Worm (Caenorhabditis elegans): ENCODE measurements around the gene sra-32.

sra-32 gene

ce11 chrII:4543568-4543967, 11.8 kb upstream of the sra-32 start, which contains the start of gene sra-34:
TSS of gene sra-34 (minus strand) at chrII:4543668.
- TF ChIP-seq dmd-4 (tag; optimal IDR thresholded peaks at IDR 0.05; ENCODE audit: borderline replicate concordance) (no peak), sox-4 (tag; optimal IDR thresholded peaks at IDR 0.05) (no peak), elt-2 (tag; optimal IDR thresholded peaks at IDR 0.05) (no peak), eyg-1 (tag; optimal IDR thresholded peaks at IDR 0.05) (no peak), dve-1 (tag; optimal IDR thresholded peaks at IDR 0.05) (no peak), tbx-7 (tag; optimal IDR thresholded peaks at IDR 0.05) (no peak), ceh-18 (tag; optimal IDR thresholded peaks at IDR 0.05) (no peak), syd-9 (tag; optimal IDR thresholded peaks at IDR 0.05) (no peak), nhr-232 (tag; optimal IDR thresholded peaks at IDR 0.05) (no peak)

DNA sequence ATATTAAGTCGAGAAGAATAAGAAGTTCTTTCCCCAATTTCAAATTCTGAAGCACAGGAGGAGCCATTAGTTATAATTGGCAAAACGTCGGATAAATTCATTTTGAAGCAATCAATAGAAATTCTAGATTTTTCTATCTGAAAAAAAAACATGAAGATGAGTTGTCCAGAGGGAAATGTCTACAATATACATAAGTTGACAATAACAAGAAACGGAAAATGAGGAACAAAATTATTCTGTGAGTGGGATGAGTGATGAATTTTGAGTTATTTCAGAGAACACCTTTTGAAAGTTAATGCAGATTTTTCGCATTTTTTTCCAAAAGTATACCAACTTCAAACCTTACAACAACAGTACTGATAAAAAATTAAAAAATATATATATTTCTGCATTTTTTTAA, 8.9 kb upstream of the sra-32 start, which contains the start of gene sra-36:
TSS of gene sra-36 (minus strand) at position 101 of the 400 bp plus-strand sequence.
- TF ChIP-seq sox-2 (GFP tag; IDR thresholded peaks at IDR 0.05) (no peak), lin-11 (tag; optimal IDR thresholded peaks at IDR 0.05) (no peak), K09A11.1 (tag; optimal IDR thresholded peaks at IDR 0.05; ENCODE audit: insufficient read depth) (no peak), tbx-7 (tag; optimal IDR thresholded peaks at IDR 0.05) (no peak), ceh-9 (tag; optimal IDR thresholded peaks at IDR 0.05) (no peak)

ce11 chrII:4537141-4537540, 5.4 kb upstream of the sra-32 start, which contains the start of gene sra-33:
TSS of gene sra-33 (minus strand) at chrII:4537241.
- no peak for TF ChIP-seq dve-1 (tag; optimal IDR thresholded peaks at IDR 0.05)
- TF ChIP-seq T23F11.4 (GFP tag; optimal IDR thresholded peaks at IDR 0.05), result no peak
- no peak for TF ChIP-seq hlh-6 (tag; optimal IDR thresholded peaks at IDR 0.05)
- TF ChIP-seq elt-2 (tag; optimal IDR thresholded peaks at IDR 0.05), result no peak
- no peak for TF ChIP-seq C38D4.7 (GFP tag; optimal IDR thresholded peaks at IDR 0.05)
- no peak for TF ChIP-seq lin-11 (tag; optimal IDR thresholded peaks at IDR 0.05)
- TF ChIP-seq K02D7.2 (tag; optimal IDR thresholded peaks at IDR 0.05), result no peak
- TF ChIP-seq unc-3 (GFP tag; conservative IDR thresholded peaks at IDR 0.05), result no peak
- TF ChIP-seq unc-3 (tag; optimal IDR thresholded peaks at IDR 0.05), result no peak
- TF ChIP-seq unc-42 (tag; optimal IDR thresholded peaks at IDR 0.05), result no peak
- TF ChIP-seq F13H6.1 (tag; optimal IDR thresholded peaks at IDR 0.05), result no peak
- TF ChIP-seq pha-4 (tag; optimal IDR thresholded peaks at IDR 0.05), result no peak
- TF ChIP-seq pax-1 (tag; optimal IDR thresholded peaks at IDR 0.05), result no peak

- no peak for TF ChIP-seq ceh-19 (GFP tag; optimal IDR thresholded peaks at IDR 0.05)
- TF ChIP-seq hlh-13 (GFP tag; optimal IDR thresholded peaks at IDR 0.05), result no peak
- no peak for TF ChIP-seq ceh-31 (tag; optimal IDR thresholded peaks at IDR 0.05)
- no peak for TF ChIP-seq ceh-14 (tag; optimal IDR thresholded peaks at IDR 0.05)
- no peak for TF ChIP-seq C38D4.7 (GFP tag; optimal IDR thresholded peaks at IDR 0.05)
- TF ChIP-seq sox-2 (GFP tag; IDR thresholded peaks at IDR 0.05), result no peak
- TF ChIP-seq ama-1 (optimal IDR thresholded peaks at IDR 0.05), result no peak
Measured at ce11 chrII:4527800-4528199, 4.0 kb downstream of the sra-32 start, which contains the start of gene sra-35. TSS of gene sra-35 (minus strand) at chrII:4527900.

- TF ChIP-seq pha-2 (tag; optimal IDR thresholded peaks at IDR 0.05) (no peak), eyg-1 (tag; optimal IDR thresholded peaks at IDR 0.05) (no peak), T23F11.4 (GFP tag; optimal IDR thresholded peaks at IDR 0.05) (no peak), unc-86 (tag; optimal IDR thresholded peaks at IDR 0.05) (no peak), ceh-30 (tag; optimal IDR thresholded peaks at IDR 0.05) (no peak), elt-2 (tag; optimal IDR thresholded peaks at IDR 0.05) (no peak), ztf-16 (tag; optimal IDR thresholded peaks at IDR 0.05) (no peak), tbx-7 (tag; optimal IDR thresholded peaks at IDR 0.05) (no peak), dve-1 (tag; optimal IDR thresholded peaks at IDR 0.05) (no peak), npax-4 (tag; optimal IDR thresholded peaks at IDR 0.05) (no peak), ceh-34 (tag; optimal IDR thresholded peaks at IDR 0.05) (no peak), K02D7.2 (tag; optimal IDR thresholded peaks at IDR 0.05) (no peak), unc-3 (GFP tag; conservative IDR thresholded peaks at IDR 0.05) (no peak), unc-3 (tag; optimal IDR thresholded peaks at IDR 0.05) (no peak), dmd-4 (tag; optimal IDR thresholded peaks at IDR 0.05; ENCODE audit: borderline replicate concordance) (no peak)
Measured at ce11 chrII:4525185-4525584, 6.6 kb downstream of the sra-32 start.

Data from whole organism, late embryonic.